Worm (Caenorhabditis elegans): ENCODE measurements around the gene R02F2.7.

DNA sequence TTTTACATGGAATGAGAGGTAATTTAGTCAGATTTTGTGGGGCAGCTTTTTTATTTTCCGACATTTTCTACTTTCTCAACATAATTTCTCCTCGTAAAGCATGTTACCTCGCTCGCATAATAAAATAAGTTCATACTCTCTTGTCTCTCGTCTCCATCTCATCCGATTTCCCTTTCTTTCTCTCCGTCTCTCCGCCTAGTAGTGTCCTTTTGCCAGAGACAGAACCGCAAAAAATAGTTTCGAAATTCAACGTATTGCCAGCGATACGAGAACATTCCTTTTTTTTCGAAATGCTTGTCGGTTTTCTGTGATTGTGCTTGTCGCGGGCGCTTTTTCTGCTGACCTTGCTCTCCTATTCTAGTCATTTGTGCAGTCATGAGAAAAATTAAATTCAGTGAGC, 20.6 kb upstream of the R02F2.7 start:
- TF ChIP-seq fkh-10 (GFP tag; optimal IDR thresholded peaks at IDR 0.05) (peak; percentile 29), elt-1 (tag; optimal IDR thresholded peaks at IDR 0.05) (no peak), ceh-28 (tag; optimal IDR thresholded peaks at IDR 0.05) (peak; percentile 56), nhr-237 (tag; optimal IDR thresholded peaks at IDR 0.05) (no peak), tbx-2 (tag; optimal IDR thresholded peaks at IDR 0.05) (no peak), ztf-4 (tag; optimal IDR thresholded peaks at IDR 0.05) (peak; percentile 44), ZK546.5 (tag; optimal IDR thresholded peaks at IDR 0.05) (no peak), nhr-11 (tag; optimal IDR thresholded peaks at IDR 0.05) (no peak), mdl-1 (tag; optimal IDR thresholded peaks at IDR 0.05) (no peak), ceh-82 (tag; optimal IDR thresholded peaks at IDR 0.05) (no peak), R02D3.7 (tag; optimal IDR thresholded peaks at IDR 0.05) (no peak), daf-12 (tag; optimal IDR thresholded peaks at IDR 0.05) (no peak), lin-15B (tag; optimal IDR thresholded peaks at IDR 0.05) (peak; percentile 25)
